Worm (Caenorhabditis elegans) whole organism, young adult: Measurements from ENCODE around the gene Y54G2A.15.

ENCODE experiments used
- D2030.7 ChIP-seq: fragments of 200-800 bp; sonication (Bioruptor generic); IDR thresholded peaks from 2 replicates; pipeline ENCODE4 v1.3.6; 2022; ENCODE audit warnings: missing genetic modification reagents, missing genetic modification characterization, missing compliant biosample characterization
- F33H1.4 ChIP-seq: fragments of 200-800 bp; sonication (Bioruptor generic); IDR thresholded peaks from 2 replicates; pipeline ENCODE4 v1.3.6; 2022; ENCODE audit warnings: missing genetic modification reagents, missing genetic modification characterization, missing compliant biosample characterization
- F39B2.1 ChIP-seq: fragments of 200-800 bp; sonication (Bioruptor generic); IDR thresholded peaks from 2 replicates; pipeline ENCODE4 v1.3.6; 2022; ENCODE audit warnings: missing genetic modification reagents, missing genetic modification characterization, missing compliant biosample characterization
- F49E8.2 ChIP-seq: sonication (generic microtip); optimal IDR thresholded peaks from 3 replicates; lab custom pipeline; 2017; ENCODE audit warnings: missing genetic modification characterization, mild to moderate bottlenecking, missing compliant biosample characterization, antibody characterized with exemption, moderate library complexity; ENCODE audit not compliant: insufficient read depth
- K12H6.12 ChIP-seq: fragments of 200-800 bp; sonication (Bioruptor generic); optimal IDR thresholded peaks from 2 replicates; lab custom pipeline; 2018; ENCODE audit warnings: mild to moderate bottlenecking, missing genetic modification characterization, missing compliant biosample characterization
- T07F8.4 ChIP-seq: sonication (generic microtip); optimal IDR thresholded peaks from 2 replicates; lab custom pipeline; 2016; ENCODE audit warnings: mild to moderate bottlenecking, missing genetic modification characterization, moderate library complexity, missing compliant biosample characterization
- T26A5.8 ChIP-seq: sonication (generic microtip); optimal IDR thresholded peaks from 2 replicates; lab custom pipeline; 2016; ENCODE audit warnings: missing genetic modification characterization, missing compliant biosample characterization
- Y53F4B.3 ChIP-seq: fragments of 200-800 bp; sonication (Bioruptor generic); IDR thresholded peaks from 2 replicates; pipeline ENCODE4 v1.3.6; 2022; ENCODE audit warnings: missing genetic modification reagents, missing genetic modification characterization, missing compliant biosample characterization
- Y67H2A.10 ChIP-seq: fragments of 200-800 bp; sonication (Bioruptor generic); conservative IDR thresholded peaks from 2 replicates; pipeline ENCODE4 v1.3.6; 2022; ENCODE audit warnings: missing genetic modification reagents, missing genetic modification characterization, missing compliant biosample characterization
- aptf-2 ChIP-seq: fragments of 200-800 bp; sonication (Bioruptor generic); conservative IDR thresholded peaks from 2 replicates; pipeline ENCODE4 v1.3.6; 2022; ENCODE audit warnings: missing genetic modification reagents, missing genetic modification characterization, missing compliant biosample characterization
- bed-1 ChIP-seq: fragments of 200-800 bp; sonication (Bioruptor generic); IDR thresholded peaks from 2 replicates; pipeline ENCODE4 v1.3.6; 2022; ENCODE audit warnings: missing genetic modification reagents, missing genetic modification characterization, missing compliant biosample characterization
- cebp-1 ChIP-seq, 2 experiments: fragments of 200-800 bp in 1 of 2; sonication (Bioruptor generic) in 1 of 2; sonication (generic microtip) in 1 of 2; IDR thresholded peaks in 1 of 2; optimal IDR thresholded peaks in 1 of 2; 2 replicates each; pipeline versions ENCODE4 v1.3.6 to Lab custom; 2017 to 2022; ENCODE audit warnings: missing compliant biosample characterization in 2 of 2, missing genetic modification characterization in 2 of 2, mild to moderate bottlenecking in 1 of 2, missing genetic modification reagents in 1 of 2, moderate library complexity in 1 of 2
- ceh-100 ChIP-seq: fragments of 200-800 bp; sonication (Bioruptor generic); IDR thresholded peaks from 2 replicates; pipeline ENCODE4 v1.3.6; 2022; ENCODE audit warnings: missing genetic modification reagents, missing genetic modification characterization, missing compliant biosample characterization
- dox-1 ChIP-seq: fragments of 200-800 bp; sonication (Bioruptor generic); IDR thresholded peaks from 2 replicates; pipeline ENCODE4 v1.3.6; 2022; ENCODE audit warnings: missing genetic modification reagents, missing genetic modification characterization, missing compliant biosample characterization
- dpff-1 ChIP-seq: sonication (generic microtip); optimal IDR thresholded peaks from 2 replicates; lab custom pipeline; 2017; ENCODE audit warnings: mild to moderate bottlenecking, missing genetic modification characterization, missing compliant biosample characterization
- efl-1 ChIP-seq: fragments of 150-350 bp; optimal IDR thresholded peaks from 2 replicates; lab custom pipeline; 2014; ENCODE audit warnings: missing biosample characterization, missing genetic modification reagents, missing genetic modification characterization
- gei-17 ChIP-seq: fragments of 200-800 bp; sonication (Bioruptor generic); optimal IDR thresholded peaks from 2 replicates; lab custom pipeline; 2018; ENCODE audit warnings: mild to moderate bottlenecking, missing genetic modification characterization, missing compliant biosample characterization
- him-1 ChIP-seq: sonication (generic microtip); optimal IDR thresholded peaks from 2 replicates; lab custom pipeline; 2016; ENCODE audit warnings: missing genotype, missing genetic modification reagents, missing genetic modification characterization, missing compliant biosample characterization
- hmg-1.2 ChIP-seq: fragments of 200-800 bp; sonication (Bioruptor generic); IDR thresholded peaks from 2 replicates; pipeline ENCODE4 v1.3.6; 2022; ENCODE audit warnings: missing genetic modification reagents, missing genetic modification characterization, missing compliant biosample characterization
- hrde-1 ChIP-seq: sonication (generic microtip); optimal IDR thresholded peaks from 2 replicates; lab custom pipeline; 2016; ENCODE audit warnings: missing genetic modification characterization, mild to moderate bottlenecking, missing compliant biosample characterization, moderate library complexity, missing genotype, missing genetic modification reagents, borderline replicate concordance
- let-607 ChIP-seq, 2 experiments: fragments of 200-800 bp in 1 of 2; sonication (Bioruptor generic) in 1 of 2; sonication (generic microtip) in 1 of 2; optimal IDR thresholded peaks; 2 replicates each; lab custom pipeline; 2016 to 2018; ENCODE audit warnings: mild to moderate bottlenecking in 2 of 2, missing compliant biosample characterization in 2 of 2, missing genetic modification characterization in 2 of 2, moderate library complexity in 2 of 2, missing genotype in 1 of 2
- lin-35 ChIP-seq, 3 experiments: fragments of 150-350 bp in 2 of 3; sonication (generic microtip) in 1 of 3; optimal IDR thresholded peaks; 2 replicates each; lab custom pipeline; 2014 to 2018; ENCODE audit warnings: missing biosample characterization in 3 of 3, missing genetic modification characterization in 3 of 3, missing genetic modification reagents in 3 of 3
- lsl-1 ChIP-seq: fragments of 200-800 bp; sonication (Bioruptor generic); optimal IDR thresholded peaks from 2 replicates; lab custom pipeline; 2018; ENCODE audit warnings: mild to moderate bottlenecking, missing genetic modification characterization, moderate library complexity, missing compliant biosample characterization
- lsy-27 ChIP-seq: sonication (generic microtip); optimal IDR thresholded peaks from 2 replicates; lab custom pipeline; 2017; ENCODE audit warnings: missing genetic modification characterization, mild to moderate bottlenecking, missing compliant biosample characterization, antibody characterized with exemption, missing genotype, borderline replicate concordance; ENCODE audit not compliant: insufficient read depth
- madf-10 ChIP-seq: sonication (generic microtip); optimal IDR thresholded peaks from 2 replicates; lab custom pipeline; 2016; ENCODE audit warnings: mild to moderate bottlenecking, missing genetic modification characterization, missing compliant biosample characterization
- madf-6 ChIP-seq: fragments of 200-800 bp; sonication (Bioruptor generic); IDR thresholded peaks from 2 replicates; pipeline ENCODE4 v1.3.6; 2022; ENCODE audit warnings: missing genetic modification reagents, missing genetic modification characterization, missing compliant biosample characterization
- mes-4 ChIP-seq: sonication (generic microtip); optimal IDR thresholded peaks from 2 replicates; lab custom pipeline; 2016; ENCODE audit warnings: missing genotype, missing genetic modification characterization, missing compliant biosample characterization
- nhr-27 ChIP-seq: fragments of 200-800 bp; sonication (Bioruptor generic); optimal IDR thresholded peaks from 2 replicates; lab custom pipeline; 2018; ENCODE audit warnings: mild to moderate bottlenecking, missing genetic modification characterization, moderate library complexity, missing compliant biosample characterization
- pbrm-1 ChIP-seq: fragments of 200-800 bp; sonication (Bioruptor generic); IDR thresholded peaks from 2 replicates; pipeline ENCODE4 v1.3.6; 2022; ENCODE audit warnings: missing genetic modification reagents, missing genetic modification characterization, missing compliant biosample characterization
- somi-1 ChIP-seq: fragments of 200-800 bp; sonication (Bioruptor generic); optimal IDR thresholded peaks from 2 replicates; lab custom pipeline; 2018; ENCODE audit warnings: mild to moderate bottlenecking, missing genetic modification characterization, missing compliant biosample characterization
- tlf-1 ChIP-seq: fragments of 200-800 bp; sonication (Bioruptor generic); optimal IDR thresholded peaks from 2 replicates; lab custom pipeline; 2018; ENCODE audit warnings: mild to moderate bottlenecking, missing genetic modification characterization, missing compliant biosample characterization
- xnd-1 ChIP-seq: sonication (generic microtip); optimal IDR thresholded peaks from 2 replicates; lab custom pipeline; 2016; ENCODE audit warnings: missing genotype, missing genetic modification reagents, missing genetic modification characterization, missing compliant biosample characterization
- ztf-25 ChIP-seq: fragments of 200-800 bp; sonication (Bioruptor generic); IDR thresholded peaks from 2 replicates; pipeline ENCODE4 v1.3.6; 2022; ENCODE audit warnings: missing genetic modification reagents, missing genetic modification characterization, missing compliant biosample characterization
- ztf-28 ChIP-seq: fragments of 200-800 bp; sonication (Bioruptor generic); IDR thresholded peaks from 2 replicates; pipeline ENCODE4 v1.3.6; 2022; ENCODE audit warnings: missing genetic modification reagents, missing genetic modification characterization, missing compliant biosample characterization
- ztf-6 ChIP-seq: fragments of 200-800 bp; sonication (Bioruptor generic); IDR thresholded peaks from 2 replicates; pipeline ENCODE4 v1.3.6; 2022; ENCODE audit warnings: missing genetic modification reagents, missing genetic modification characterization, missing compliant biosample characterization

Gene Y54G2A.15

DNA sequence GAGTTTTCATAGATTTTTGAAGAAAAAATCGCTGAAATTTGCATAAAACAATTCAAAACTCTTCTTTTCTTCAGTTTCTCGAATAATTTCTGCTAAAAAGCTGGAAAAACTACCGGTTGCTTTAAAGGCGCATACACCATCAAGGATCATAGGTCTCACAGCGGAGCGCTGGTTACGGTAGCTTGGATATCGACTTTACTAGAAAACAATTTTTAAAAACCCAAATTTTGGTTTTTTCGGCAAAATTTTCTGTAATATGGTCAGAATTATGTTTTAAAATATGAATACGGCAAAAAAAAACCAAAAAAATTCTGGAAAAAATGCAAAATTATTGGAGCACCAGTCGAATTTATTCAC lies 49.7 kb upstream of the Y54G2A.15 start (continued):
- TF ChIP-seq bed-1 (GFP tag; lab: Robert Waterston, UW) (no peak), T26A5.8 (tag; lab: Kevin White, UChicago) (no peak), aptf-2 (no peak), somi-1 (GFP tag; lab: Kevin White, UChicago) (no peak), ztf-25 (GFP tag; lab: Robert Waterston, UW) (no peak), him-1 (no peak), dpff-1 (tag; lab: Kevin White, UChicago) (no peak), lin-35 (GFP tag; optimal IDR thresholded peaks at IDR 0.05; lab: Kevin White, UChicago) (no peak), T07F8.4 (no peak), mes-4 (tag; lab: Kevin White, UChicago) (no peak), gei-17 (GFP tag; lab: Kevin White, UChicago) (no peak), Y53F4B.3 (no peak), Y67H2A.10 (GFP tag; lab: Robert Waterston, UW) (no peak), D2030.7 (GFP tag; lab: Robert Waterston, UW) (peak; percentile 62), madf-10 (tag; lab: Kevin White, UChicago) (no peak), F39B2.1 (GFP tag; lab: Robert Waterston, UW) (no peak), lsy-27 (tag; lab: Kevin White, UChicago) (no peak), ceh-100 (GFP tag; lab: Robert Waterston, UW) (no peak), ztf-6 (GFP tag; lab: Robert Waterston, UW) (no peak), K12H6.12 (tag; lab: Kevin White, UChicago) (no peak), nhr-27 (tag; lab: Kevin White, UChicago) (no peak), dox-1 (GFP tag; lab: Robert Waterston, UW) (no peak)

DNA sequence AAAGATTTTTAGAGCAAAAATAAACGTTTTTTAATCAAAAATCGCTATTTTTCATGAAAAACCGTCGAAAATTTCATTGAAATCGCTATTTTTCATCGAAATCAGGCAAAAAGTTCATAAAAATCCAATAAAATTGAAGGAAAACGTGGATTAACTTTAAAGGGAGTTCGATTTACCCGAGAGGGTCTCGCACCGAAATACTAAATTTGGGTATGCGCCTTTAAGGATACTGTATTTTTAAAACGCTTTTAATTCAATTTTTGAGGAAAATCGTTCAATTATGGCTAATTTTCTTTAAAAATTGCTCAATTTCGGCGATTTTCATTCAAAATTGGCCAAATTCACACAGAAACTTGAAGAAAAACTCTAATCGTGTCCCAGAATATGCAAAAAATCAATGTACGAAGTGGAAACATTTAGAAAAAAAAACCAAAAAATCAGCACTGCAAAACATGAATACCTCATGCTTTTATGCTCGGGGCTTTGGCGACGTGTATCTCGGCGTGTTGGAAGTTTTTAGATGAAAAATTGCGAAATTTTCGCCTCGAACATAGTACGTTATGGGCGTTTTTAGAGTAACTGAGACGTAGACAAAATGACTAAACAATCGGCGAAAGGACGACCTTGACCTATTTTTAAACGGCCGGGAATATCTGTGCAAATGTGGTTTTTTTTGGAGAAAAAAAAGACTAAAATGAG lies 49.2 kb upstream of the Y54G2A.15 start:
- TF ChIP-seq tlf-1 (no peak), cebp-1 (GFP tag; IDR thresholded peaks at IDR 0.05; lab: Robert Waterston, UW) (no peak), cebp-1 (tag; optimal IDR thresholded peaks at IDR 0.05; lab: Kevin White, UChicago) (peak; percentile 83), efl-1 (GFP tag; lab: Kevin White, UChicago) (peak; percentile 3), ztf-28 (GFP tag; lab: Robert Waterston, UW) (0 out of 2 replicates have a peak, but pooled peaks have one; percentile 33), hmg-1.2 (GFP tag; lab: Robert Waterston, UW) (no peak), F49E8.2 (peak; percentile 28), hrde-1 (tag; lab: Kevin White, UChicago) (no peak), let-607 (tag; optimal IDR thresholded peaks at IDR 0.05; lab: Kevin White, UChicago) (peak; percentile 83 to 84), lsl-1 (peak; percentile 77), xnd-1 (peak; percentile 40), D2030.7 (GFP tag; lab: Robert Waterston, UW) (peak; percentile 56), madf-6 (GFP tag; lab: Robert Waterston, UW) (peak; percentile 72), F33H1.4 (GFP tag; lab: Robert Waterston, UW) (peak; percentile 87), pbrm-1 (GFP tag; lab: Robert Waterston, UW) (no peak)
